Fruit fly (Drosophila melanogaster) whole organism, larva: Measurements from ENCODE around the gene CG5026.

Source experiments
- noc ChIP-seq: fragments of 200-800 bp; sonication (Bioruptor generic); optimal IDR thresholded peaks from 3 replicates; lab custom pipeline; 2019; ENCODE audit warnings: missing biosample characterization, mild to moderate bottlenecking, missing genetic modification characterization, moderate library complexity

Gene CG5026

dm6 chr3L:8990128-8990527, 21.8 kb downstream of the CG5026 start, which contains the start of gene CG5280:
TSS of gene CG5280 (minus strand) at chr3L:8990228.
- TF ChIP-seq noc (tag; lab: Kevin White, UChicago): no peak

DNA sequence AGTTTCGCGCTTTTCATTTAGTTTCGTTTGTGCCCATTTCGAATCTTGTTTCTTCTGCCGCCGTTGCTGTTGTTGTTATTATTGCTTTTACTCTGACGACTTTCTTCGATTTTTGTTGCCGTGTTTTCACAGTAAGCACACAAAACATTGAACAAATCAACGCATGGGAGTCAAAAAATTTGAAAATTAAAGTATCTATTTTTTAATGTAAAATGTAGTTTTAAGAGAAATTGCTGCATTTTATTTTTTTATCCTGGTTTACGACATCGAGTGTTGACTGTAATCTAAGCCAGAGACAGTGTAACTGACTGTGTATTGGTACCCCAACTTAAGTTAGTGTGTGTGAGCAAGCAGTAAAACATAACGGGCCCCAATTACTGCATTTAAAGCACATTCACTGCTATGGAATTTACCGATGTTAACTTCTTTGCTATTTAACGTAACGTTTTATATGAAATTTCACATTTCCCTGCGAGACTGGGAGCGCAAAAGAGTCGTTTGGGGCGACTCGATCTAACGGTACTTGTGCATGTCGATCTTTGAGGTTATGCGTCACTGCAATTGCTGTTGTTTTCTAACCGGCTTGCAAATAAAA, 27.9 kb downstream of the CG5026 start:
- TF ChIP-seq noc (tag; lab: Kevin White, UChicago): peak; percentile 83

- TF ChIP-seq noc (tag; lab: Kevin White, UChicago): no peak
Observed at dm6 chr3L:8996899-8997685, 28.8 kb downstream of the CG5026 start.

- peak; percentile 31 for TF ChIP-seq noc (tag; lab: Kevin White, UChicago)
Observed at dm6 chr3L:8997686-8998239, 29.4 kb downstream of the CG5026 start, which contains the start of the genes smg and CG5087. TSS of gene smg (minus strand) at chr3L:8997989. TSS of gene CG5087 (plus strand) at chr3L:8998184.

dm6 chr3L:9002527-9002926, 34.2 kb downstream of the CG5026 start:
- no peak for TF ChIP-seq noc (tag; lab: Kevin White, UChicago)

dm6 chr3L:9003369-9003768, 35.0 kb downstream of the CG5026 start:
- TF ChIP-seq noc (tag; lab: Kevin White, UChicago): no peak

- TF ChIP-seq noc (tag; lab: Kevin White, UChicago): no peak
Observed at dm6 chr3L:9004788-9005246, 36.5 kb downstream of the CG5026 start, which contains the start of gene Doc3. TSS of gene Doc3 (plus strand) at chr3L:9005196.

DNA sequence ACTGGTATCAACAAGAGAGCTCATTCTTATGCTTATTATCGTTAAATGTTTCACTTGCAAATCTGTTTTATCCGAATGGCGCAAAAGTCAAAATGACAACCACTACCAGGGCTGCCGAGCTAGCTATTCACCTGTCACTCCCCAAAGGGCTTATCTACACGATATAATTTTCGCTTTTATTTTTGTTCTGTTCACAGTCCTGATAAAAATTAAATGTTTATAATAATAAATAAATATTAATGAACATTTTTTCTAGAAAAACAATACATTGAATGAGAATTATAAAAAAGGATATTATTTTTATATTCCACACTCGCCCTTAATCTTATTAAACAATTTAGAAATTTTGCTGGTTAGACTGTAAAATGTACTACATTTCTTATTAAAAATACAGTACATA, 41.4 kb downstream of the CG5026 start, which contains the start of gene CG5194:
TSS of gene CG5194 (minus strand) at position 101 of the 400 bp plus-strand sequence.
- TF ChIP-seq noc (tag; lab: Kevin White, UChicago): no peak

- no peak for TF ChIP-seq noc (tag; lab: Kevin White, UChicago)
Observed at dm6 chr3L:9011485-9012389, 43.4 kb downstream of the CG5026 start.

DNA sequence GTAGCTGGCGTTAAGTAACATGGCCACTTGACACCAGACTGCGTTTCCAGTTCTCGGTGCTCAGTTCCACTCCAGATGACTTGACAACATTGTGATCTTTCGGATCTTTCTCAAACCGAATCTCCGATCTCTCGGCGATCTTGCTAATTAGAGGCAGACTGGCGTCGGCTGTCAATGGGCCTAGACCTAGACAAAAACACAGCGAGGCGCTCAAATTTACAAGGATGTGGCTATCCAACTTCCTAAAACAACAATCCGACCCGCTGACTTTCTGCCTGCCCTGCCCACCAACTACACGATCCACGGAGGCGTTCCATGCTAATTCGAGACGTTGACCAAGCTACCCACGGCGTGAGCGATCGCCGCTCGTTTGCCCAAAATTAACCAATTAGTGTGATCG, 45.4 kb downstream of the CG5026 start:
- no peak for TF ChIP-seq noc (tag; lab: Kevin White, UChicago)

dm6 chr3L:9017414-9017813, 49.1 kb downstream of the CG5026 start:
- TF ChIP-seq noc (tag; lab: Kevin White, UChicago): no peak

dm6 chr3L:9019196-9019662, 50.9 kb downstream of the CG5026 start, which contains the start of gene Doc2:
TSS of gene Doc2 (minus strand) at chr3L:9019246.
- TF ChIP-seq noc (tag; lab: Kevin White, UChicago): no peak

DNA sequence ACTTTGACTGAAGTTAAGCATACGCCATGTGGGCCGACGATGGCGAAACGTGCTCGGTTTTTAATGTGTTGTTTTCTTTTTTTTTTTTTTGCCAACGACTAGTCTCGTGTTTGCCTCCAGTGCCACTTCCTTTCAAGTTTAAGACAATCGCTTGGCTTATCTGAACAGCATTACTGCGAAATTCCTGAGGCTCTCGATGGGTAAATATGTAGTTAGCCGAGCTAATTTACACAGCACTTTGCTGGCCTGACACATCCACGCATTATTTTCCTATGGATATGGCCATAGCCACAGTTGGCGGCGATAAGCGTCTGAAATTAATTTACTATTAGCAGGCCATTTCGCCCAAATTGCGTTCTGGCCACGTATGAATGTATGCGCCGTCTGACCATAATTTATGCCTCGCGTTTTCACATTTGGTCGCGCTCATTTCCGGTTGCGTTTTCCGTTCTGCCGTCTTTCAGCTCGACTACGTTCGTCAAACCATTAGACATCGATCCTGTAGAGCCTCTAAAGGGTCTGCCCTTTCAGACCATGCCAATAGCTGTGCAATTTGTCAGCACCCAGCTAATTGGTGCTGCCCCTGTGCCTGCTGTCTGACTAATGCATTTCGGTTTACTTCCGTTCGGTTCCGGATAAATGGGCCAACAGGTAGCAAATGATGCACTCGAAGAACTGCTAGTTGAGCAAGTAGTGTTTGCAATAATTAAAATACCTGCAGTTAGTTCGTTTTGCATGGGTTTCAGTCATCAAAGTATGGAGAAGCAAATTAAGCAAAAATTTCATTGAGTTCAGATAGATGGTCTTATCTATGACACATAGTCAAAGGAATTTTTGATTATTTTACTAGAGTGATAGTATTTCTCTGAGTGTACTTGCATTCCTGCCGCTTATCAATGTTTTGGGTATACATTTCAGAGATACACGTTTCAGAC, 52.4 kb downstream of the CG5026 start:
- TF ChIP-seq noc (tag; lab: Kevin White, UChicago): peak; percentile 57
